Fruit fly (Drosophila melanogaster) whole organism, pupa: ENCODE results near the gene Gr68a.

ENCODE experiments used
- CG12605 ChIP-seq: fragments of 200-800 bp; sonication (Bioruptor generic); IDR thresholded peaks from 2 replicates; pipeline ENCODE4 v1.3.6; 2022; ENCODE audit warnings: missing biosample characterization, missing genetic modification characterization
- CG14655 ChIP-seq: fragments of 200-800 bp; sonication (Bioruptor generic); optimal IDR thresholded peaks from 3 replicates; lab custom pipeline; 2017; ENCODE audit warnings: mild to moderate bottlenecking, missing biosample characterization, missing genetic modification reagents, missing genetic modification characterization
- CG15710 ChIP-seq: fragments of 200-800 bp; sonication (Bioruptor generic); optimal IDR thresholded peaks from 2 replicates; lab custom pipeline; 2018; ENCODE audit warnings: missing biosample characterization, mild to moderate bottlenecking, missing genetic modification characterization, moderate library complexity
- CG17806 ChIP-seq: fragments of 200-800 bp; sonication (Bioruptor generic); optimal IDR thresholded peaks from 2 replicates; lab custom pipeline; 2018; ENCODE audit warnings: missing biosample characterization, mild to moderate bottlenecking, missing genetic modification characterization, moderate library complexity
- CG32121 ChIP-seq: fragments of 200-800 bp; sonication (Bioruptor generic); IDR thresholded peaks from 2 replicates; pipeline ENCODE4 v1.3.6; 2022; ENCODE audit warnings: missing biosample characterization, missing genetic modification characterization
- CG34367 ChIP-seq: fragments of 200-800 bp; sonication (Bioruptor generic); optimal IDR thresholded peaks from 2 replicates; lab custom pipeline; 2018; ENCODE audit warnings: missing biosample characterization, mild to moderate bottlenecking, missing genetic modification characterization
- CG8301 ChIP-seq: fragments of 200-800 bp; sonication (Bioruptor generic); optimal IDR thresholded peaks from 2 replicates; lab custom pipeline; 2018; ENCODE audit warnings: missing biosample characterization, mild to moderate bottlenecking, missing genetic modification characterization
- D1 ChIP-seq: fragments of 200-800 bp; sonication (Bioruptor generic); optimal IDR thresholded peaks from 2 replicates; lab custom pipeline; 2018; ENCODE audit warnings: missing biosample characterization, mild to moderate bottlenecking, missing genetic modification characterization, moderate library complexity
- EcR ChIP-seq: fragments of 200-800 bp; sonication (Bioruptor generic); optimal IDR thresholded peaks from 3 replicates; lab custom pipeline; 2019; ENCODE audit warnings: missing biosample characterization, missing genetic modification characterization, mild to moderate bottlenecking, moderate library complexity, missing genetic modification reagents
- Ets98B ChIP-seq: fragments of 200-800 bp; sonication (Bioruptor generic); IDR thresholded peaks from 2 replicates; pipeline ENCODE4 v1.3.6; 2022; ENCODE audit warnings: missing biosample characterization, missing genetic modification characterization

DNA sequence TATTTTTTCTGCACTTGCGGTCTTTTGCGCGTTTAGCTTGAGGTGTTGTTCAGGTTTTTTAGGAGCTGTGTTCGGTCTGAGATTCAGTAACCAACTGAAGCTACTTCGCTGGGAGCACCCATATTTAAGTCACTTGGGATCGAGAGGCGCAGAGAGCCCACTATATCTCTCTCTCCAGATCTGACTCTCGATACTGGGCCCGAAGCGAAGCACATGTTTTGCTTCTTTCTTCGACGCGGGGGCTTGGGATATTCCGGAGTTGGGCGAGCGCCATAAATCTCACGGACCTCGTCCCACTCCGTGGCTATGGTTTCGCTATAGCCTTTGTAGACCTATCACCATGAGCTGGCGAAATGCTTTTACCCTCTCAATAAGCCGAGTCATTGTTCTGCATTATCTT, 35.9 kb upstream of the Gr68a start, which contains the start of gene CG14132:
- TF ChIP-seq Ets98B (GFP tag; lab: Robert Waterston, UW) = no peak
- TF ChIP-seq CG15710 (tag; lab: Kevin White, UChicago) = no peak
- no peak for TF ChIP-seq CG32121 (GFP tag; lab: Robert Waterston, UW)
- no peak; the same call in 1 of the 2 replicates for TF ChIP-seq CG12605 (GFP tag; lab: Robert Waterston, UW)
- TF ChIP-seq CG14655 (GFP tag; lab: Kevin White, UChicago) = no peak
- no peak for TF ChIP-seq CG17806 (tag; lab: Kevin White, UChicago)
- TF ChIP-seq D1 (tag; lab: Kevin White, UChicago) = no peak
- no peak for TF ChIP-seq CG34367
- no peak for TF ChIP-seq CG8301 (tag; lab: Kevin White, UChicago)
- peak; percentile 43 for TF ChIP-seq EcR (GFP tag; lab: Kevin White, UChicago)
